Fruit fly (Drosophila melanogaster): ENCODE results near the gene dpr17.

DNA sequence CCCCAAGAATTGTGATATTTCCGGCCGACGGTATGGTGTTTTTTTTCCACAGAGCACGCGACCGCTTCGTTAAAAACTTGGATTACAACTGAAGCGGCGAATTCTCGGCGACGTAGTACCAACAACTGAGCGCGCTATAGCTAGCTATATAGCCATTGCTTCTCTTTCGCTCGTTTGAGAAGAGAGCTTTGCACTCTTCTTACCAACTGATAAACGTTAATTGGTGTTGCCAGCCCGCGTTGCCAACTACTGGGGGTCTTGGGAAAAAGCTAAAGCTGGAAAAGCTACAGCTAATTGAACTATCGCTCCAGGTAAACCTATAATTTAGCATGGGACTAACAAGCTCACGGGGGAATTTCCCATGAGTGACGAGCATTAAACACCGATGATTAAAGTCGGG, 4.1 kb upstream of the dpr17 start, which contains the start of gene ATP8B:
- TF ChIP-seq CG17806 (tag; optimal IDR thresholded peaks at IDR 0.05), result no peak
- TF ChIP-seq D1 (tag; optimal IDR thresholded peaks at IDR 0.05), result no peak
- no peak for TF ChIP-seq rn (GFP tag; IDR thresholded peaks at IDR 0.05)
- no peak for TF ChIP-seq Snoo (tag; optimal IDR thresholded peaks at IDR 0.05)
- no peak for TF ChIP-seq Pif1B (GFP tag; optimal IDR thresholded peaks at IDR 0.05)
- no peak for TF ChIP-seq EcR (GFP tag; optimal IDR thresholded peaks at IDR 0.05)
- no peak for TF ChIP-seq CG14655 (GFP tag; optimal IDR thresholded peaks at IDR 0.05)
- TF ChIP-seq CG13204 (GFP tag; optimal IDR thresholded peaks at IDR 0.05), result no peak
- no peak for TF ChIP-seq CG8159 (tag; optimal IDR thresholded peaks at IDR 0.05)
- TF ChIP-seq CG15710 (tag; optimal IDR thresholded peaks at IDR 0.05), result no peak
- no peak for TF ChIP-seq CG34367 (tag; optimal IDR thresholded peaks at IDR 0.05)
